Worm (Caenorhabditis elegans): Measurements from ENCODE around the gene sra-35.

sra-35 gene

ce11 chrII:4560068-4560467 is 32.4 kb upstream of the sra-35 start, which contains the start of gene M03A1.8:
M03A1.8 (plus strand) TSS chrII:4560336.
- TF ChIP-seq lsy-12 (tag; optimal IDR thresholded peaks at IDR 0.05) (peak; percentile 40), nhr-23 (tag; optimal IDR thresholded peaks at IDR 0.05) (peak; percentile 34), nhr-43 (tag; optimal IDR thresholded peaks at IDR 0.05; ENCODE audit: poor library complexity, severe bottlenecking) (peak; percentile 1), ceh-16 (tag; optimal IDR thresholded peaks at IDR 0.05) (no peak), eor-1 (tag; optimal IDR thresholded peaks at IDR 0.05) (no peak), elt-1 (tag; optimal IDR thresholded peaks at IDR 0.05) (peak; percentile 1)

- no peak for TF ChIP-seq nhr-67 (tag; optimal IDR thresholded peaks at IDR 0.05)
- no peak for TF ChIP-seq fos-1 (tag; optimal IDR thresholded peaks at IDR 0.05)
- TF ChIP-seq nhr-23 (tag; optimal IDR thresholded peaks at IDR 0.05), result no peak
- no peak for TF ChIP-seq pqm-1 (tag; optimal IDR thresholded peaks at IDR 0.05)
- no peak for TF ChIP-seq hmg-11 (tag; optimal IDR thresholded peaks at IDR 0.05)
- no peak for TF ChIP-seq skn-1 (tag; optimal IDR thresholded peaks at IDR 0.05)
- no peak for TF ChIP-seq ztf-4 (tag; optimal IDR thresholded peaks at IDR 0.05)
- no peak for TF ChIP-seq mml-1 (tag; optimal IDR thresholded peaks at IDR 0.05)
- no peak for TF ChIP-seq tbx-2 (tag; optimal IDR thresholded peaks at IDR 0.05)
- no peak for TF ChIP-seq ceh-9 (tag; optimal IDR thresholded peaks at IDR 0.05)
- no peak for TF ChIP-seq nhr-25 (tag; optimal IDR thresholded peaks at IDR 0.05)
These were observed 29.8 kb upstream of the sra-35 start, which contains the start of gene M03A1.3 for ce11 chrII:4557487-4557886. M03A1.3 (plus strand) TSS chrII:4557787.

- TF ChIP-seq jun-1 (tag; optimal IDR thresholded peaks at IDR 0.05) (no peak), ztf-4 (tag; optimal IDR thresholded peaks at IDR 0.05) (peak; percentile 38), fos-1 (tag; optimal IDR thresholded peaks at IDR 0.05) (no peak), unc-39 (tag; optimal IDR thresholded peaks at IDR 0.05) (no peak), lsy-12 (tag; optimal IDR thresholded peaks at IDR 0.05) (no peak), pqm-1 (tag; optimal IDR thresholded peaks at IDR 0.05) (peak; percentile 83), nhr-76 (tag; optimal IDR thresholded peaks at IDR 0.05) (no peak), ztf-11 (tag; optimal IDR thresholded peaks at IDR 0.05) (no peak), nhr-28 (tag; optimal IDR thresholded peaks at IDR 0.05) (no peak), ceh-16 (tag; optimal IDR thresholded peaks at IDR 0.05) (no peak), R02D3.7 (tag; optimal IDR thresholded peaks at IDR 0.05) (no peak), ceh-28 (tag; optimal IDR thresholded peaks at IDR 0.05) (no peak), skn-1 (tag; optimal IDR thresholded peaks at IDR 0.05) (no peak), lin-15B (tag; optimal IDR thresholded peaks at IDR 0.05) (no peak), fkh-2 (tag; optimal IDR thresholded peaks at IDR 0.05) (no peak), ceh-9 (tag; optimal IDR thresholded peaks at IDR 0.05) (no peak), zag-1 (tag; optimal IDR thresholded peaks at IDR 0.05) (no peak), aly-2 (tag; optimal IDR thresholded peaks at IDR 0.05) (no peak), elt-2 (tag; optimal IDR thresholded peaks at IDR 0.05) (peak; percentile 76), nhr-12 (tag; optimal IDR thresholded peaks at IDR 0.05) (no peak), mml-1 (tag; optimal IDR thresholded peaks at IDR 0.05) (no peak), fkh-10 (GFP tag; optimal IDR thresholded peaks at IDR 0.05) (no peak), nfya-1 (tag; optimal IDR thresholded peaks at IDR 0.05; ENCODE audit: insufficient read depth) (no peak), pha-4 (tag; optimal IDR thresholded peaks at IDR 0.05) (no peak), unc-62 (GFP tag; optimal IDR thresholded peaks at IDR 0.05) (no peak)
These were observed 24.4 kb upstream of the sra-35 start for ce11 chrII:4552088-4552487.

ce11 chrII:4550783-4551182 is 23.1 kb upstream of the sra-35 start, which contains the start of gene K07E1.1:
K07E1.1 (plus strand) TSS chrII:4551083.
- TF ChIP-seq elt-3 (tag; optimal IDR thresholded peaks at IDR 0.05) (no peak), nhr-67 (tag; optimal IDR thresholded peaks at IDR 0.05) (no peak), ceh-28 (tag; optimal IDR thresholded peaks at IDR 0.05) (no peak), lin-15B (tag; optimal IDR thresholded peaks at IDR 0.05) (no peak), mml-1 (tag; optimal IDR thresholded peaks at IDR 0.05) (no peak), zag-1 (tag; optimal IDR thresholded peaks at IDR 0.05) (no peak), hmg-11 (tag; optimal IDR thresholded peaks at IDR 0.05) (no peak), egl-27 (tag; optimal IDR thresholded peaks at IDR 0.05) (no peak), lin-39 (tag; optimal IDR thresholded peaks at IDR 0.05) (no peak), fkh-2 (tag; optimal IDR thresholded peaks at IDR 0.05) (no peak), jun-1 (tag; optimal IDR thresholded peaks at IDR 0.05) (no peak), sea-2 (GFP tag; optimal IDR thresholded peaks at IDR 0.05) (no peak), ceh-9 (tag; optimal IDR thresholded peaks at IDR 0.05) (no peak), ztf-4 (tag; optimal IDR thresholded peaks at IDR 0.05) (no peak), nhr-25 (tag; optimal IDR thresholded peaks at IDR 0.05) (no peak), egl-5 (tag; optimal IDR thresholded peaks at IDR 0.05) (no peak), ceh-16 (tag; optimal IDR thresholded peaks at IDR 0.05) (no peak), unc-62 (GFP tag; optimal IDR thresholded peaks at IDR 0.05) (no peak), unc-39 (tag; optimal IDR thresholded peaks at IDR 0.05) (no peak)
